Fruit fly (Drosophila melanogaster): Measurements from ENCODE around the gene SNF4Agamma.

The SNF4Agamma gene

DNA sequence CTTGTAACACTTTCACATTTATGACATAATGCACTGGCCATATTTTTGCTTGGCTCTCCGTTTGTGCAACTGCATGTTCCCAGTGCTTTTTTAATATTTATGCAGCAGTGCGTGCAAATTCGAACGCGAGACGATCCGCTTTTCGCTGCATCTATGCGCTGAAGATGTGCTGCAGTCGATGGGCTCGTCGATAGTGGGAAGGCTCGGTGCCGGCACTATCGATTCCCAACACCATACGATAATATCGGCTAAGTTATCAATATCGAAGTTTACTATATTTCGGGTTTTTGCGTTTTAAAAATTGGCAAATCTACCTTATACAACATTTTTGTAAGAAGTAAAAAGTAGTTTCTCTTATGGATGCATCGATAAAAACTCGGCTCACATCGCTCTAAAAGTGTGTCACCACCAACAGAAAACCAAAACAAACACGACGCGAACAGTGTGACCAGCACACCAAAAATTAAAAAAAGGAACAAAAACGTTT lies 42.9 kb upstream of the SNF4Agamma start, which contains the start of gene RhoGAP93B (continued):
- TF ChIP-seq salr (GFP tag; optimal IDR thresholded peaks at IDR 0.05) (peak; percentile 49 to 56), Hr4 (GFP tag; optimal IDR thresholded peaks at IDR 0.05) (peak; percentile 90), Lpt (GFP tag; optimal IDR thresholded peaks at IDR 0.05) (no peak), CG6276 (GFP tag; optimal IDR thresholded peaks at IDR 0.05) (no peak), CG3919 (GFP tag; optimal IDR thresholded peaks at IDR 0.05) (peak; percentile 74), CG8632 (GFP tag; optimal IDR thresholded peaks at IDR 0.05) (peak; percentile 54), Ets21C (GFP tag; optimal IDR thresholded peaks at IDR 0.05) (peak; percentile 69), Blimp-1 (GFP tag; optimal IDR thresholded peaks at IDR 0.05) (no peak), vri (GFP tag; optimal IDR thresholded peaks at IDR 0.05) (no peak), lz (GFP tag; optimal IDR thresholded peaks at IDR 0.05) (peak; percentile 84)

DNA sequence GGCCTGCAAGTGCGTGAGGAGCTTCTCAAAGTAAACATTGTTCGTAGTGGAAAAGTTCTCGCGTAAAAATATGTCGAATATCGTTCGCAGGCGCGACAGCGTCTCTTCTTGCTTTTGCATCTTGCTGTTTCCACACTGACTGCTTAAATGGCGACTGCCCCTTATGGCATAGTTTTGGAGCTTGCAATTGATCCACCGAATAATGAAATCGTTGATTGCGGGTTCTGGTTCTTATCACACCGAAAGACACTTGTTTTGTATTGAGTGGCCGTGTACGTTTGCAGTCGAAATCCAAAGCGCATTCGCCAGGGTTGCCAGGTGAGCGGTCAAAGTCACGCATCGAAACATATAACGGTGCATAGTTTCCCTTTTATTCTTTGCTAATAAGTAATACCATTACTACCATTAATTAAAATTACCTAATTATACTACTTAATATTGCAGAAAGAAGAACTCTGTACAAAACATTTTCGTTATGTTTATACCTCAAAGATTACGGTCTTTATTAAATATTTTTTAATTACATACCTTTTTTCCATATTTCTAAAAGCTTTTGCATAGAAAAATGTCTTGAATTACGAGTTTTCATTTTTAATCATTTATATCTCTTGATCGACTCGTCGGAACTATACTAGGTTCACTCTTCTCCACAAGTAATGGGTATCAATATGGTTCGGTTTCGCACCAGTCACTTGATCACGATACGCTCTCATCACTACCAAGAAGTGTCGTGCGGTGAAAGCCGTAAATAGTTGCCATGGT lies 38.9 kb upstream of the SNF4Agamma start, which contains the start of the genes CG7044 and Tbc1d22:
Gene CG7044 (minus strand): TSS at position 266 of the 762 bp plus-strand sequence.
Gene Tbc1d22 (plus strand): TSS at position 747 of the 762 bp plus-strand sequence.
- TF ChIP-seq Met (GFP tag; optimal IDR thresholded peaks at IDR 0.05) (no peak), dsx (GFP tag; optimal IDR thresholded peaks at IDR 0.05; ENCODE audit: poor library complexity, severe bottlenecking) (no peak), CG34406 (GFP tag; optimal IDR thresholded peaks at IDR 0.05) (no peak), CG8319 (GFP tag; optimal IDR thresholded peaks at IDR 0.05) (peak; percentile 37), salr (GFP tag; optimal IDR thresholded peaks at IDR 0.05) (no peak), CG15336 (GFP tag; IDR thresholded peaks at IDR 0.05) (no peak), fd59A (GFP tag; optimal IDR thresholded peaks at IDR 0.05) (peak; percentile 5), fkh (GFP tag; optimal IDR thresholded peaks at IDR 0.05) (peak; percentile 55), CG4318 (GFP tag; optimal IDR thresholded peaks at IDR 0.05) (no peak), CG3032 (tag; optimal IDR thresholded peaks at IDR 0.05) (peak; percentile 60), Smox (GFP tag; optimal IDR thresholded peaks at IDR 0.05) (no peak), lz (GFP tag; optimal IDR thresholded peaks at IDR 0.05) (peak; percentile 65), Eip93F (GFP tag; optimal IDR thresholded peaks at IDR 0.05) (peak; percentile 35), CG6163 (GFP tag; IDR thresholded peaks at IDR 0.05) (no peak), CG11902 (GFP tag; optimal IDR thresholded peaks at IDR 0.05) (peak; percentile 39), svp (GFP tag) (peak; percentile 89), Ets21C (GFP tag; optimal IDR thresholded peaks at IDR 0.05) (no peak), vri (GFP tag; optimal IDR thresholded peaks at IDR 0.05) (no peak), CG16779 (tag; optimal IDR thresholded peaks at IDR 0.05) (no peak), Sox14 (GFP tag; optimal IDR thresholded peaks at IDR 0.05) (peak; percentile 35), CG7368 (GFP tag; optimal IDR thresholded peaks at IDR 0.05) (no peak), CG6854 (GFP tag; optimal IDR thresholded peaks at IDR 0.05) (no peak), Sox15 (GFP tag; optimal IDR thresholded peaks at IDR 0.05) (peak; percentile 62), CG11294 (GFP tag; IDR thresholded peaks at IDR 0.05) (no peak; the same call in 1 of the 2 replicates), CG32006 (GFP tag; optimal IDR thresholded peaks at IDR 0.05) (no peak), CG6276 (GFP tag; optimal IDR thresholded peaks at IDR 0.05) (no peak), acj6 (GFP tag; optimal IDR thresholded peaks at IDR 0.05) (peak; percentile 47), OdsH (GFP tag; optimal IDR thresholded peaks at IDR 0.05) (no peak), CG9139 (GFP tag; optimal IDR thresholded peaks at IDR 0.05) (no peak), Hr4 (GFP tag; optimal IDR thresholded peaks at IDR 0.05) (no peak), CG3919 (GFP tag; optimal IDR thresholded peaks at IDR 0.05) (no peak), Sox102F (GFP tag; optimal IDR thresholded peaks at IDR 0.05) (no peak), Hr38 (GFP tag; optimal IDR thresholded peaks at IDR 0.05) (no peak), Hr39 (GFP tag; optimal IDR thresholded peaks at IDR 0.05) (peak; percentile 70), fd85E (GFP tag; optimal IDR thresholded peaks at IDR 0.05) (no peak), topi (GFP tag; optimal IDR thresholded peaks at IDR 0.05) (peak; percentile 41), achi (GFP tag; optimal IDR thresholded peaks at IDR 0.05) (no peak), cyc (GFP tag; optimal IDR thresholded peaks at IDR 0.05) (peak; percentile 50), CG10669 (GFP tag; optimal IDR thresholded peaks at IDR 0.05) (no peak), Gug (GFP tag; IDR thresholded peaks at IDR 0.05) (no peak), CG11762 (GFP tag; optimal IDR thresholded peaks at IDR 0.05; ENCODE audit: insufficient read depth) (no peak), Blimp-1 (GFP tag; optimal IDR thresholded peaks at IDR 0.05) (peak; percentile 0), Lpt (GFP tag; optimal IDR thresholded peaks at IDR 0.05) (no peak), eg (GFP tag; IDR thresholded peaks at IDR 0.05) (no peak), esn (GFP tag; optimal IDR thresholded peaks at IDR 0.05) (peak; percentile 64), CG6792 (GFP tag; optimal IDR thresholded peaks at IDR 0.05) (peak; percentile 34)
